Worm (Caenorhabditis elegans) whole organism, early embryonic: ENCODE measurements around the gene Y43F8B.11.

Source experiments
- B0310.2 ChIP-seq: sonication (generic microtip); optimal IDR thresholded peaks from 2 replicates; lab custom pipeline; 2016; ENCODE audit warnings: mild to moderate bottlenecking, missing genetic modification characterization, missing compliant biosample characterization
- F13C5.2 ChIP-seq: sonication (generic microtip); optimal IDR thresholded peaks from 2 replicates; lab custom pipeline; 2017; ENCODE audit warnings: mild to moderate bottlenecking, missing genetic modification characterization, inconsistent platforms, missing compliant biosample characterization
- aly-1 ChIP-seq: sonication (generic microtip); optimal IDR thresholded peaks from 2 replicates; lab custom pipeline; 2016; ENCODE audit warnings: missing genetic modification characterization, missing compliant biosample characterization
- ama-1 ChIP-seq: fragments of 150-350 bp; optimal IDR thresholded peaks from 2 replicates; lab custom pipeline; 2014
- ceh-13 ChIP-seq: fragments of 200-800 bp; sonication (Bioruptor generic); optimal IDR thresholded peaks from 2 replicates; lab custom pipeline; 2018; ENCODE audit warnings: mild to moderate bottlenecking, missing genetic modification characterization, missing compliant biosample characterization
- ceh-36 ChIP-seq: sonication (generic microtip); optimal IDR thresholded peaks from 2 replicates; lab custom pipeline; 2016; ENCODE audit warnings: missing genetic modification characterization, inconsistent platforms, missing compliant biosample characterization
- ets-7 ChIP-seq: sonication (generic microtip); optimal IDR thresholded peaks from 2 replicates; lab custom pipeline; 2016; ENCODE audit warnings: missing genotype, missing genetic modification characterization, missing compliant biosample characterization
- flt-1 ChIP-seq: fragments of 200-800 bp; sonication (Bioruptor generic); IDR thresholded peaks from 2 replicates; pipeline ENCODE4 v1.3.6; 2022; ENCODE audit warnings: missing genetic modification characterization, missing compliant biosample characterization
- hmbx-1 ChIP-seq: sonication (generic microtip); optimal IDR thresholded peaks from 2 replicates; lab custom pipeline; 2016; ENCODE audit warnings: mild to moderate bottlenecking, missing genetic modification characterization, missing compliant biosample characterization
- hmg-4 ChIP-seq: fragments of 200-800 bp; sonication (Bioruptor generic); optimal IDR thresholded peaks from 2 replicates; lab custom pipeline; 2018; ENCODE audit warnings: mild to moderate bottlenecking, missing genetic modification characterization, missing compliant biosample characterization
- hnd-1 ChIP-seq: sonication (generic microtip); optimal IDR thresholded peaks from 2 replicates; lab custom pipeline; 2016; ENCODE audit warnings: missing genetic modification characterization, missing compliant biosample characterization
- pes-1 ChIP-seq: fragments of 200-800 bp; sonication (Bioruptor generic); IDR thresholded peaks from 2 replicates; pipeline ENCODE4 v1.3.6; 2022; ENCODE audit warnings: missing genetic modification reagents, missing genetic modification characterization, missing compliant biosample characterization
- scrt-1 ChIP-seq: fragments of 200-800 bp; sonication (Bioruptor generic); IDR thresholded peaks from 2 replicates; pipeline ENCODE4 v1.3.6; 2022; ENCODE audit warnings: missing genetic modification characterization, missing compliant biosample characterization
- sea-1 ChIP-seq: fragments of 200-800 bp; sonication (Bioruptor generic); conservative IDR thresholded peaks from 2 replicates; pipeline ENCODE4 v1.3.6; 2022; ENCODE audit warnings: missing genetic modification characterization, missing compliant biosample characterization
- tbx-11 ChIP-seq: fragments of 200-800 bp; sonication (Bioruptor generic); IDR thresholded peaks from 2 replicates; pipeline ENCODE4 v1.3.6; 2022; ENCODE audit warnings: missing genetic modification characterization, missing compliant biosample characterization
- tbx-37 ChIP-seq: fragments of 200-800 bp; sonication (Bioruptor generic); conservative IDR thresholded peaks from 2 replicates; pipeline ENCODE4 v1.3.6; 2022; ENCODE audit warnings: missing genetic modification reagents, missing genetic modification characterization, missing compliant biosample characterization
- tra-4 ChIP-seq: sonication (generic microtip); optimal IDR thresholded peaks from 2 replicates; lab custom pipeline; 2017; ENCODE audit warnings: missing genetic modification characterization, missing compliant biosample characterization

Y43F8B.11 gene

DNA sequence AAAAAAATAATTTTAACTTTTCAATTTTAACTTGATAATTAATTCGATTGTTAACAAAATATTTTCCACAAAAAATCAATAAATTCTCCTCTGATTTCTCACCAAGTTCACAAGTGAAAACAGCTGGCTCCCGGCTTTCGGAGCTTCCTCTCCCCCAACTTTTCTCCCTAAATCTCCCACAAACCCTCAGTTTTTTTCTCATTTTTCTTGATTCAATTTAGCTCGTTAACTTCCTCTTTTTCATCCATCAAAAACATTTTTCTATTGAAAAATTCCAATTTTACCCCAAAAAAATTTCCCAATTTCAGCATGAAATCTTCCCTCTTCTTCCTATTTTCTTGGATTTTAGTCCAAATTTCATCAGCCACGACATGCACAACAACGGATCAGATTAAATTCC lies at the start of gene Y43F8B.11:
Gene Y43F8B.11 (plus strand): TSS at position 301 of the 400 bp plus-strand sequence.
- TF ChIP-seq hmbx-1 (tag; lab: Kevin White, UChicago): no peak
- TF ChIP-seq ceh-36: no peak
- no peak for TF ChIP-seq B0310.2 (tag; lab: Kevin White, UChicago)
- TF ChIP-seq hnd-1: no peak
- no peak for TF ChIP-seq flt-1
- TF ChIP-seq hmg-4 (GFP tag; lab: Kevin White, UChicago): no peak
- TF ChIP-seq tbx-11 (GFP tag; lab: Robert Waterston, UW): no peak
- TF ChIP-seq ets-7: no peak
- no peak for TF ChIP-seq F13C5.2 (tag; lab: Kevin White, UChicago)
- TF ChIP-seq ceh-13: no peak
- no peak for TF ChIP-seq pes-1
- TF ChIP-seq sea-1: no peak
- TF ChIP-seq aly-1 (tag; lab: Kevin White, UChicago): no peak
- no peak for TF ChIP-seq tbx-37 (GFP tag; lab: Robert Waterston, UW)
- no peak for TF ChIP-seq ama-1 (lab: Kevin White, UChicago)

DNA sequence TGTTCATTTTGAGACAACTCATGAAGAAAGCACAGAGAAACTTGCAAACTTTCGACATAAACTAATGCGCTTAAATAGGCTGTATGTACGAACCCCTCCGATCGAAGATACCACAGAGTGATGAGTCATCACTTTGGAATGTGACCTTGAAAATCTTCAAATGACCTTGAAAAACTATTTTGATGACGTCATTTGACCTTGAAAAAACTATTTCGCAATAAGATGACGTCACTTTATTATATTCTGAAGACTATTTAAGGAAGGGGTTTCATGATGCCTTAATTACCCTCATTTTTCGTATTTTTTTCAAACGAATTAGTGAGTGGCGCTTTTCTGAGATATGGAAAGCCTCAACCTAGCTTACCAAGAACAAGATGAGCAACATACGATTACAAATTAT lies 49.4 kb upstream of the Y43F8B.11 start, which contains the start of gene C25F9.2:
Gene C25F9.2 (plus strand): TSS at position 341 of the 400 bp plus-strand sequence.
- no peak for TF ChIP-seq ama-1 (lab: Kevin White, UChicago)
- TF ChIP-seq ceh-36: no peak

DNA sequence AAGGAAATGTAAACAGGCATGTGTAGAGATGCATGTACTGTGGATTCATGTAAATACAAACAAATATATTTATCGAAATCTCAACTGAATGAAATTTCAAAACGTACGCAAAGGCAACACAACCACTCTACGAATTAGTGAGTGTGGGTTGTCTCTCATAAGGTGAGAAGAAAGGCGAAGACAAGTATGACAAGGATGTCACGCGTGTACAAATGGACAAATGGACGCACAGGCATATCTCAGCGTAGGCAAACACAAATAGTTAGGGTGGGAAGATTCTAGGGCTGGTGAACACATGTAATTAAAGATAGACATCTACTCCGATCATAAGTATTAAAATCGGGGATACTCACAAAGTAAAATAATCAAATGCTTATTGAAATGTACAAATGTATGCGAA lies 42.4 kb upstream of the Y43F8B.11 start:
- no peak for TF ChIP-seq tra-4 (tag; lab: Kevin White, UChicago)
- TF ChIP-seq ama-1 (lab: Kevin White, UChicago): no peak
- TF ChIP-seq ceh-36: no peak
- TF ChIP-seq hmg-4 (GFP tag; lab: Kevin White, UChicago): no peak
- no peak for TF ChIP-seq B0310.2 (tag; lab: Kevin White, UChicago)
- no peak for TF ChIP-seq tbx-11 (GFP tag; lab: Robert Waterston, UW)
- TF ChIP-seq ets-7: no peak
- TF ChIP-seq hmbx-1 (tag; lab: Kevin White, UChicago): no peak

DNA sequence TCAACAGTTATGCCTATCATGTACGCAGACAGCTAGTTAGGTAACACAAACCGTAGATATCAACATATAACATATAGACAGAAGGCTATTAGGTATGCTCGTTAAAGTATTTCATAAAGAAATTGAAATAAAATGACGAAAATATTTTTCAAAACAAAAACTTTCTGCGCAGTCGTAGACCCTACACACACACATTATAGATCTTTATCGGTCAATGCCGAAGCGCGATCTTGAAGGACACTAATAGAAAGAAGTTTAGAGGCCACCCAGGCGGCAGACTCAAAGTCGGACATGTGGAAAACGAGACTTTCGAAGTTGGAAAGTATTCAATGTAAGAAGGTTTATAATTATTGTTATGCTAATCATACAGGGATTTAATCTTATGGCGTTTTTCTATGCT lies 41.5 kb upstream of the Y43F8B.11 start:
- TF ChIP-seq sea-1 (no peak), tbx-11 (GFP tag; lab: Robert Waterston, UW) (no peak), ama-1 (lab: Kevin White, UChicago) (no peak), tra-4 (tag; lab: Kevin White, UChicago) (no peak), hmbx-1 (tag; lab: Kevin White, UChicago) (no peak), ets-7 (no peak), ceh-13 (no peak), ceh-36 (no peak), pes-1 (no peak), hnd-1 (no peak), flt-1 (no peak), scrt-1 (GFP tag; lab: Robert Waterston, UW) (no peak)

DNA sequence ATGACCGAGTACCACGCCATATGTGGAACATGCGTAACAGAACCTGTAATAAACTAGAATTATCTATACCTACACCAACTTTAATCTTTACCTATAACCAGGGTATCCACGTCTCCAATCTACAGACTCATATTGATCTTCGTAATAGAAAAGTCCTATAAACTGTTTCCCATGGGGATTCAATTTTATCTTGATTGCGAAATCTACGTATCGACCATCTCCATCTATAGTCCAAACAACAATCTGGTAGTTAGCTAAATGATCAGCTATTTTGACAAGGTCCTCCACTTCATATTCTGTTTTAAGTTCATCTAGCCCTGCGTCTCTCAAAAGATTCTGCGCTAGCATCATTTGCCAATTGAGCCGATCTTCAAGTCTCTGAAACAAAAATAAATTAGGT lies 40.9 kb upstream of the Y43F8B.11 start:
- TF ChIP-seq ceh-13 (no peak), B0310.2 (tag; lab: Kevin White, UChicago) (no peak), aly-1 (tag; lab: Kevin White, UChicago) (no peak), ceh-36 (no peak), ama-1 (lab: Kevin White, UChicago) (no peak), tbx-37 (GFP tag; lab: Robert Waterston, UW) (no peak), sea-1 (no peak), flt-1 (no peak), ets-7 (no peak), tbx-11 (GFP tag; lab: Robert Waterston, UW) (no peak), hmbx-1 (tag; lab: Kevin White, UChicago) (no peak), hmg-4 (GFP tag; lab: Kevin White, UChicago) (no peak), F13C5.2 (tag; lab: Kevin White, UChicago) (no peak), scrt-1 (GFP tag; lab: Robert Waterston, UW) (no peak), tra-4 (tag; lab: Kevin White, UChicago) (no peak), pes-1 (no peak), hnd-1 (no peak)

DNA sequence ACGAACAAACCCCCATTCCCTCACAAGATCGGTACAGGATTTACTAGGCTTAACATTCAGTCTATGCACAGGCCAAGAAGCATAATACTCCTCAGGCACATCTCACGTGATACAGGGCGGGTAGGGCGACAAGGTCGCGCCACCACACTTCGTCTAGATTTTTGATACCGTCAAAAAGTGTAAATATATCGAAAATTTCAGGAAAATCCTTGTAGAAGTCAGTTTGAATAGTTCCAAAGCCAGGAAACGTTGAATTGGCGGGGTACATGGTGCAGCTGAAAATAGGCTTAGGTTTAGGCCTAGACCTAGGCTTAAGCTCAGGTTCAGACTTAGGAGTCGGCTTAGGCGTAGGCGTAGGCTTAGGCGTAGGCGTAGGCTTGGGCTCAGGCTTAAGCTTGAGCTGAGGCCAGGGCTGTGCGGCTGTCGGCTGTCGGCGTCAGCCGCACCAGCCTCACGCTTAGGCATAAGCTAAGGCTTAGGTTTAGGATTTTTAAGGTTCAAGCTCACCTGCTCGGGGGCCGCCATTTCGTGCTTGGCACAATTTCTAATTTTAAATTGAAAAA lies 40.1 kb upstream of the Y43F8B.11 start:
- TF ChIP-seq B0310.2 (tag; lab: Kevin White, UChicago) (no peak), sea-1 (no peak), ets-7 (no peak), tbx-37 (GFP tag; lab: Robert Waterston, UW) (no peak), tbx-11 (GFP tag; lab: Robert Waterston, UW) (no peak), hmg-4 (GFP tag; lab: Kevin White, UChicago) (peak; percentile 26), pes-1 (no peak), hmbx-1 (tag; lab: Kevin White, UChicago) (no peak), tra-4 (tag; lab: Kevin White, UChicago) (no peak), hnd-1 (no peak), ama-1 (lab: Kevin White, UChicago) (no peak), scrt-1 (GFP tag; lab: Robert Waterston, UW) (no peak), F13C5.2 (tag; lab: Kevin White, UChicago) (no peak), ceh-36 (peak; percentile 50), aly-1 (tag; lab: Kevin White, UChicago) (no peak), flt-1 (no peak)

DNA sequence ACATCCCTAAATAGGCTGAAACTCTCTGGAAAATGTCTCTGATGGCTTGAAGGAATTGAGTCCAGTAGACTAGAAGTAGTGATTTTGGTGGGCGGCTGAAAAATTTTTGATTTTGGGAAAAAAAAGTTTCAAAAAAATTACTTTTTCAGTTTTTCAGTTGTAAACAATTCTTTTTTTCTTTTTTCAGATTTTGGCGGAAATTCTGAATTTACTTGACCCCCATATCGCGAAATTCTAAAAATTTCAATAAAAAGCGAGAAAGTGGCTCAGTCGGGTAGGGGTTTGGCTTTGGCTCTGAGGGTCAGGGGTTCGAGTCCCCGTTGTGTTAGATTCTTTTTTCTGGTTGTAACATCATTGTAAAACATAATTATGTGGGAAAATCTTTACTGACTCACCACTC lies 39.4 kb upstream of the Y43F8B.11 start, which contains the start of gene srw-85:
Gene srw-85 (minus strand): TSS at position 101 of the 400 bp plus-strand sequence.
- TF ChIP-seq tra-4 (tag; lab: Kevin White, UChicago) (no peak), hnd-1 (no peak), hmg-4 (GFP tag; lab: Kevin White, UChicago) (no peak), ets-7 (no peak), sea-1 (no peak), scrt-1 (GFP tag; lab: Robert Waterston, UW) (no peak), tbx-37 (GFP tag; lab: Robert Waterston, UW) (no peak)

DNA sequence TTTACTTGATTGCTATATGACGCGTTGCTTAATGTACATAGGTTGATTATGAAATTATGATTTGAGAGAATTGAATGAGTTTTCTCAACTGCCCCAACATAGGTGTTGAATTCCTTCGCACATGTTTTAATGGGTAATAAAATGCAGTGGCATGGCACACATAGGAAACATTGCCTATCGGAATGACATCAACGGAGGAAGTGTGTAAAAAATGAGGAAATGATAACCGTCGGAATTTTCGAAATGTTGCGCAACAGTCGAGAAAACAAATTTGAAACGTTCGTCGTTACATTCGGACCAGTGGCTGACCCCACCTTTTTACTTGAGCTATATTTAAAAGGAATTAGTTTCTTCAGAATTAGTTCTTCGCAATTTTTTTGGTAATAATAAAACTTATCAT lies 38.5 kb upstream of the Y43F8B.11 start:
- TF ChIP-seq tra-4 (tag; lab: Kevin White, UChicago) (no peak), flt-1 (no peak), ceh-13 (no peak), F13C5.2 (tag; lab: Kevin White, UChicago) (no peak), ets-7 (no peak)
